Fruit fly (Drosophila melanogaster): ENCODE measurements around the gene Prosbeta6.

DNA sequence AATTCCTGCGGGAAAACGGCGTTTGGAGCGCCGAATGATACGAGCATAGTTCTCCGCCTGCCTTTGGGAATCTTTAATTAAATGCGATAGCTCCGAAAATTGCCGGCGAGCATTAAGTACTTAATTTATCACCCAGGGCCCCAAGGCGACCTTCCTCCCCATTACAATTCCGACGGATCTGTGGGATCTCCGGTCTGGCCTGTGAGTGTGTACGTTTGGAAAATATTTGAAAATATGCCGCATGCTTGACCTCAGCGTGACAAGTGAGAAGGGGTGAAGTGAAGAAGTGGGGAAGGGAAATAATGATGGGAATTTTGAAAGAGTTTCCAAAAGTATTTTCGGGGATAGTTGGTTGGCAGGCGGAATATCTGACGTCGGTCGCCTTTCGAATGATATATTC, 40.8 kb downstream of the Prosbeta6 start:
- TF ChIP-seq CG7101 (tag; optimal IDR thresholded peaks at IDR 0.05) (no peak), Mnt (GFP tag; optimal IDR thresholded peaks at IDR 0.05) (no peak), cnc (optimal IDR thresholded peaks at IDR 0.05) (no peak), CG1620 (GFP tag; optimal IDR thresholded peaks at IDR 0.05) (no peak), tj (GFP tag; optimal IDR thresholded peaks at IDR 0.05) (no peak), ovo (GFP tag; optimal IDR thresholded peaks at IDR 0.05) (no peak), Crg-1 (GFP tag; optimal IDR thresholded peaks at IDR 0.05) (no peak), Clk (GFP tag; optimal IDR thresholded peaks at IDR 0.05) (no peak)

Data from whole organism, adult.